Worm (Caenorhabditis elegans) whole organism, late embryonic: Measurements from ENCODE around the gene F36H5.13.

Experiments used
- F13H6.1 ChIP-seq: sonication (generic microtip); optimal IDR thresholded peaks from 2 replicates; lab custom pipeline; 2016; ENCODE audit warnings: missing genetic modification characterization, missing compliant biosample characterization
- K02D7.2 ChIP-seq: sonication (generic microtip); optimal IDR thresholded peaks from 2 replicates; lab custom pipeline; 2017; ENCODE audit warnings: mild to moderate bottlenecking, missing genetic modification characterization, missing compliant biosample characterization
- T23F11.4 ChIP-seq: fragments of 200-800 bp; sonication (Bioruptor generic); optimal IDR thresholded peaks from 2 replicates; lab custom pipeline; 2018; ENCODE audit warnings: mild to moderate bottlenecking, missing genetic modification characterization, missing compliant biosample characterization
- Y22D7AL.16 ChIP-seq: sonication (generic microtip); optimal IDR thresholded peaks from 2 replicates; lab custom pipeline; 2016; ENCODE audit warnings: missing genetic modification characterization, missing compliant biosample characterization
- ceh-18 ChIP-seq: sonication (generic microtip); optimal IDR thresholded peaks from 2 replicates; lab custom pipeline; 2016; ENCODE audit warnings: missing genetic modification characterization, missing compliant biosample characterization
- ceh-2 ChIP-seq: sonication (generic microtip); optimal IDR thresholded peaks from 2 replicates; lab custom pipeline; 2016; ENCODE audit warnings: missing genotype, missing genetic modification characterization, missing compliant biosample characterization
- ceh-22 ChIP-seq: sonication (generic microtip); optimal IDR thresholded peaks from 2 replicates; lab custom pipeline; 2017; ENCODE audit warnings: missing biosample characterization, missing genetic modification characterization
- ceh-24 ChIP-seq: sonication (generic microtip); optimal IDR thresholded peaks from 2 replicates; lab custom pipeline; 2016; ENCODE audit warnings: mild to moderate bottlenecking, missing genetic modification characterization, missing compliant biosample characterization
- ceh-30 ChIP-seq: fragments of 150-350 bp; optimal IDR thresholded peaks from 2 replicates; lab custom pipeline; 2014; ENCODE audit warnings: missing biosample characterization, missing genetic modification characterization
- ceh-31 ChIP-seq: sonication (generic microtip); optimal IDR thresholded peaks from 2 replicates; lab custom pipeline; 2016; ENCODE audit warnings: missing genetic modification characterization, missing compliant biosample characterization
- ceh-34 ChIP-seq: sonication (generic microtip); optimal IDR thresholded peaks from 2 replicates; lab custom pipeline; 2016; ENCODE audit warnings: mild to moderate bottlenecking, missing genetic modification characterization, missing compliant biosample characterization
- ceh-6 ChIP-seq: fragments of 200-800 bp; sonication (Bioruptor generic); optimal IDR thresholded peaks from 2 replicates; lab custom pipeline; 2018; ENCODE audit warnings: mild to moderate bottlenecking, missing genetic modification characterization, missing compliant biosample characterization
- ceh-9 ChIP-seq: sonication (generic microtip); optimal IDR thresholded peaks from 2 replicates; lab custom pipeline; 2016; ENCODE audit warnings: mild to moderate bottlenecking, missing genetic modification characterization, inconsistent platforms, missing compliant biosample characterization
- che-1 ChIP-seq: sonication (generic microtip); optimal IDR thresholded peaks from 2 replicates; lab custom pipeline; 2016; ENCODE audit warnings: mild to moderate bottlenecking, missing genetic modification characterization, missing compliant biosample characterization
- dve-1 ChIP-seq: sonication (generic microtip); optimal IDR thresholded peaks from 2 replicates; lab custom pipeline; 2017; ENCODE audit warnings: antibody characterized with exemption, mild to moderate bottlenecking, missing genetic modification characterization, missing compliant biosample characterization
- elt-2 ChIP-seq: sonication (generic microtip); optimal IDR thresholded peaks from 2 replicates; lab custom pipeline; 2016; ENCODE audit warnings: missing genetic modification reagents, missing genetic modification characterization, missing compliant biosample characterization
- eyg-1 ChIP-seq: sonication (generic microtip); optimal IDR thresholded peaks from 2 replicates; lab custom pipeline; 2016; ENCODE audit warnings: missing genotype, missing genetic modification characterization, missing compliant biosample characterization
- fkh-10 ChIP-seq: fragments of 150-350 bp; optimal IDR thresholded peaks from 2 replicates; lab custom pipeline; 2014; ENCODE audit warnings: missing biosample characterization, missing genetic modification reagents, missing genetic modification characterization
- gmeb-2 ChIP-seq: sonication (generic microtip); optimal IDR thresholded peaks from 2 replicates; lab custom pipeline; 2016; ENCODE audit warnings: missing genetic modification characterization, inconsistent platforms, missing compliant biosample characterization
- hlh-6 ChIP-seq: sonication (generic microtip); optimal IDR thresholded peaks from 2 replicates; lab custom pipeline; 2016; ENCODE audit warnings: missing genotype, missing genetic modification characterization, missing compliant biosample characterization
- hlh-8 ChIP-seq: sonication (generic microtip); optimal IDR thresholded peaks from 2 replicates; lab custom pipeline; 2016; ENCODE audit warnings: missing genotype, missing genetic modification characterization, missing compliant biosample characterization
- lin-11 ChIP-seq: fragments of 200-800 bp; sonication (Bioruptor generic); optimal IDR thresholded peaks from 2 replicates; lab custom pipeline; 2018; ENCODE audit warnings: mild to moderate bottlenecking, missing genetic modification characterization, missing compliant biosample characterization
- mec-3 ChIP-seq: sonication (generic microtip); optimal IDR thresholded peaks from 2 replicates; lab custom pipeline; 2016; ENCODE audit warnings: borderline replicate concordance, missing genetic modification characterization, missing compliant biosample characterization
- nfya-1 ChIP-seq: sonication (generic microtip); optimal IDR thresholded peaks from 2 replicates; lab custom pipeline; 2017; ENCODE audit warnings: missing genetic modification characterization, mild to moderate bottlenecking, missing compliant biosample characterization, antibody characterized with exemption, moderate library complexity
- nhr-11 ChIP-seq: fragments of 150-350 bp; optimal IDR thresholded peaks from 2 replicates; lab custom pipeline; 2014; ENCODE audit warnings: missing biosample characterization, missing genetic modification characterization
- pag-3 ChIP-seq: sonication (generic microtip); optimal IDR thresholded peaks from 2 replicates; lab custom pipeline; 2016; ENCODE audit warnings: missing compliant biosample characterization, missing genetic modification characterization, borderline replicate concordance
- pat-9 ChIP-seq: fragments of 200-800 bp; sonication (Bioruptor generic); optimal IDR thresholded peaks from 2 replicates; lab custom pipeline; 2018; ENCODE audit warnings: mild to moderate bottlenecking, missing genetic modification characterization, moderate library complexity, missing compliant biosample characterization
- pax-1 ChIP-seq: fragments of 150-350 bp; optimal IDR thresholded peaks from 2 replicates; lab custom pipeline; 2014; ENCODE audit warnings: missing biosample characterization, missing genetic modification characterization
- ref-2 ChIP-seq: sonication (generic microtip); optimal IDR thresholded peaks from 2 replicates; lab custom pipeline; 2016; ENCODE audit warnings: missing genetic modification characterization, missing compliant biosample characterization
- rnt-1 ChIP-seq: sonication (generic microtip); optimal IDR thresholded peaks from 2 replicates; lab custom pipeline; 2016; ENCODE audit warnings: missing genetic modification characterization, missing compliant biosample characterization
- sdc-2 ChIP-seq: sonication (generic microtip); optimal IDR thresholded peaks from 2 replicates; lab custom pipeline; 2016; ENCODE audit warnings: missing genotype, missing genetic modification characterization, missing compliant biosample characterization
- tbx-2 ChIP-seq: sonication (generic microtip); optimal IDR thresholded peaks from 2 replicates; lab custom pipeline; 2016; ENCODE audit warnings: missing genetic modification characterization, missing compliant biosample characterization
- tbx-7 ChIP-seq: sonication (generic microtip); optimal IDR thresholded peaks from 2 replicates; lab custom pipeline; 2016; ENCODE audit warnings: missing genotype, missing genetic modification characterization, missing compliant biosample characterization
- unc-3 ChIP-seq, 2 experiments: fragments of 200-800 bp in 1 of 2; sonication (Bioruptor generic) in 1 of 2; sonication (generic microtip) in 1 of 2; conservative IDR thresholded peaks in 1 of 2; optimal IDR thresholded peaks in 1 of 2; 2 replicates each; pipeline versions ENCODE4 v1.3.6 to Lab custom; 2016 to 2022; ENCODE audit warnings: missing compliant biosample characterization in 2 of 2, missing genetic modification characterization in 2 of 2, missing genetic modification reagents in 1 of 2
- unc-42 ChIP-seq: sonication (generic microtip); optimal IDR thresholded peaks from 2 replicates; lab custom pipeline; 2016; ENCODE audit warnings: missing genotype, missing genetic modification characterization, missing compliant biosample characterization
- unc-55 ChIP-seq: sonication (generic microtip); optimal IDR thresholded peaks from 2 replicates; lab custom pipeline; 2017; ENCODE audit warnings: missing biosample characterization, missing genetic modification reagents, missing genetic modification characterization
- unc-86 ChIP-seq: sonication (generic microtip); optimal IDR thresholded peaks from 2 replicates; lab custom pipeline; 2016; ENCODE audit warnings: missing genetic modification characterization, missing compliant biosample characterization
- zip-5 ChIP-seq: sonication (generic microtip); optimal IDR thresholded peaks from 2 replicates; lab custom pipeline; 2016; ENCODE audit warnings: missing genetic modification characterization, missing compliant biosample characterization

F36H5.13 gene

DNA sequence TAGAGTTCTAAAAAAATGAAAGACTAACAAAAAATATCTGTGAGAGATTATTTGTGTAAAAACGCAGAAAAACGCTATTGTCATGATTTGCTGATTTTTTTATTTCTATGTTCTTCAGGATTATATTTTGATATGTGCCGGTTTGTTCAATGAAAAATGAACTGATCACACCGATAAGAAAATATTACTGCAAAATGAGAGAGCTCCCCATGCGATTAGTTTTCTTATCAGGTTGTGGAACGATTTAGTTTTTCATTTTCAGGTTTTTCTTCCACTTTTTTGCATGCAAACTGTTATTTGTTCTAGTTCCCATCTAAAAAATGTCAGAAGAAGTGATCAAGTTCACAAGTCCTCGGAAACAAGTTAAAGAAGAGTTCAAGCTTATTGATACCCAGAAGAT, 22.1 kb downstream of the F36H5.13 start, which contains the start of gene btb-9:
Gene btb-9 (plus strand): TSS at position 254 of the 400 bp plus-strand sequence.
- TF ChIP-seq ceh-31 (no peak), tbx-2 (tag; lab: Kevin White, UChicago) (no peak), pat-9 (tag; lab: Kevin White, UChicago) (no peak)
- TF ChIP-seq, all 69 proteins: peak for 0

DNA sequence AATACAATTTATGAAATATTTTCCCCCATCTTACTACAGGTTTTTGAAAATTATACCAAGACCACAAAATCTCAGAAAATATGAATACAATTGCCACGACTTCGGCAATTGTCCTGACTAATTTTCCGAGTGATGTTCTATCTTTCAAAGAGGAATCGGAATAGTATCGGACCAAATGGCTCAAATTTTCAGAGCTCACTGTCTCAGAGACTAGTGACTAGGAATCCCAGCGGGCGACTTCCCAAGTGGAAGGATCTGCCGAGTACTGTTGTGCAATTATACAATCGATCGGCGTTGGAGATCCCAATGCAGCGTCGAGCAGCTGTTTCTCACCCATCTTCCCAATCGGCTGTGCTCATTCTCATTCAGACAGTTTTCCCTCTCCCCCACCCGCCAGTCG, 24.6 kb downstream of the F36H5.13 start, which contains the start of gene F45C12.17:
Gene F45C12.17 (plus strand): TSS at position 377 of the 400 bp plus-strand sequence.
- TF ChIP-seq nfya-1 (no peak), eyg-1 (no peak), unc-55 (GFP tag; lab: Kevin White, UChicago) (no peak), hlh-8 (tag; lab: Kevin White, UChicago) (no peak), ref-2 (tag; lab: Kevin White, UChicago) (no peak), F13H6.1 (tag; lab: Kevin White, UChicago) (no peak), Y22D7AL.16 (tag; lab: Kevin White, UChicago) (no peak), unc-86 (no peak), gmeb-2 (no peak), K02D7.2 (tag; lab: Kevin White, UChicago) (no peak), unc-42 (tag; lab: Kevin White, UChicago) (no peak), hlh-6 (tag; lab: Kevin White, UChicago) (no peak), zip-5 (tag; lab: Kevin White, UChicago) (no peak)

DNA sequence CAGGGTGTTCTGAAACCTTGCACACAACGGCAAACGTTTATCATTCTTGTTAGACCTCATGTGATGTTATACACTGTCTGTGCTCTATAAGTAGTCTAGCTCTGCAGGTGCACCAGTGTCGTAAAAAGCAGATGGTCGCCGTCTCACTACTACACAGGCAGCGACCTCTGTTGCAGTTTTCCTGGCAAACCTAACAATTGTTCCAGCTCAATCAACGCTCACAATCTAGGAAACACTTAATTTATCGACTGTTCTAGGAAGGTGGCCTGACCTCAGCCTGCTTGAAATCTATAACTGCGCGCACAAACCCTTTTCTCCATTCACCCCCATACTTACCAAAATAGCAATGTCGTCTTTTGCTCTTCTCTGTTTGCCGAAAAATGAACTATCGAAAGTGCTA, 26.0 kb downstream of the F36H5.13 start, which contains the start of gene fbxb-11:
Gene fbxb-11 (plus strand): TSS at position 301 of the 400 bp plus-strand sequence.
- TF ChIP-seq ceh-24 (tag; lab: Kevin White, UChicago), result no peak
- no peak for TF ChIP-seq ceh-22 (tag; lab: Kevin White, UChicago)

DNA sequence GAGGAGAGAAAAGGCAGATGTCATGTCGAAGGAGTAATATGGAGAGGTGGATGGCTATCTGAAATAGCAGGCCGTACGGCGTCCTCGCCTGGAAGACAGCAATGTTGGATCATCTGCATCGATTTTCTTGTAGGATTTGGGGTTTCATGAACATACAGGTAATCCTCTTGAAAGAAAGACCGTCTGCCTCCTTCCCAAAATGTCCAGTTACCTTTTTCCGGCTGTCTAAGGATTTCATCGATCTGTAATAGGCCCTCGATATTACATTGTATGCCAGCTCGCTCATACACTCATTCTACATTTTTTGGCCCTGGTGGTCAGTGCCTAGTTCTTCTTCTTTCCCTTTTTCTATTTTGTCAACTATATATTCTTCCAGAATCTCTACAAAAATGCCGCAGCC, 27.9 kb downstream of the F36H5.13 start, which contains the start of the genes fbxb-5 and btb-8:
Gene fbxb-5 (minus strand): TSS at position 101 of the 400 bp plus-strand sequence.
Gene btb-8 (plus strand): TSS at position 377 of the 400 bp plus-strand sequence.
- TF ChIP-seq unc-42 (tag; lab: Kevin White, UChicago), result no peak

DNA sequence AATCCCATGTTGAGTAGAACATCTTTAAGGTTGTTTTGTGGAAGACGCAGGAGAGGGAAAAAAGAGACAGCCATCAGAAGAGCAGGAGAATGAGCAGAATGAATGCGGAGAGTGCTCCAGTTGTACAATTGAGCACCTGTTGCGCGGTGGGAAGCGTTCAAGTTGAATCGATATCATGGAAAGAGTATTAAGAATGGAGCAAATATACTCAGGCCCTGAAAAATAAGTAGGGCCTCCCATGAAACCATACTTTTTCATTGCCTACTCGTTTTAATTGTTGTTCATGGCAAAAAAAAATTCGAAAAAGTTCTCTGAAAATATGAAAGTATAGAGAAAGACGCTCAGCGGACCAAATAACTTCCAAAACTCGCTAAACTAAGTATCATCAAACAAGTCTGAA, 31.2 kb downstream of the F36H5.13 start, which contains the start of gene fbxb-48:
Gene fbxb-48 (minus strand): TSS at position 101 of the 400 bp plus-strand sequence.
- TF ChIP-seq lin-11 (tag; lab: Kevin White, UChicago) (no peak), ceh-9 (tag; lab: Kevin White, UChicago) (no peak), che-1 (tag; lab: Kevin White, UChicago) (no peak)

DNA sequence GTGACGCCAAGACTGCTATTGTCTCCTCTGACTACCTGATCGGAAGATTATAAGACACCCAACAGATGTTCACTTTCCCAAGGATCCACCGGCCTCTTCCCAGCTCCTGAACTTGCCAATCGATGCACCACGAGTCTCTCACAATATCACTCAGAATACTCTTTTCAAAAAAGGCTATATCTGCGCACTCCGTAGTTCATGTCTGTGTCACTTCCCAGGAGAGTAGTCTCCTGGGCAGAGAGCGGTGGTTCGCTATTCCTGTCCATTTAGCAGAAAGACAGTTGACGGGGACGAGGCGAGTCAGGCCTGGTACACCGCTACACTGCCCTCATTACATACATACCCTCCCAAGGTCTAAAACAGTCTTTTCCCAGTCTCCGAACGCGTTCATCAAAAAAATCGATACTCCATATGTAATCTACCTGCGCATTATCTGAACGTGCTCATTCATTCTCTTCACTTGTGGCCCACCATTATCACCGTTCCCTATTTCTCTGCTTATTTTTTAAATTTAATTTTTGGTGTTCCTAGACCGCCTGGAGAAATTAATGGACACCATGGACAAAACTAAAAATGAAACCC, 35.5 kb downstream of the F36H5.13 start, which contains the start of gene btb-6:
Gene btb-6 (plus strand): TSS at position 532 of the 582 bp plus-strand sequence.
- TF ChIP-seq unc-55 (GFP tag; lab: Kevin White, UChicago) (no peak), pag-3 (tag; lab: Kevin White, UChicago) (no peak), dve-1 (no peak), T23F11.4 (no peak), ceh-6 (GFP tag; lab: Kevin White, UChicago) (no peak), sdc-2 (tag; lab: Kevin White, UChicago) (no peak), che-1 (tag; lab: Kevin White, UChicago) (no peak), zip-5 (tag; lab: Kevin White, UChicago) (no peak), pat-9 (tag; lab: Kevin White, UChicago) (no peak), ceh-22 (tag; lab: Kevin White, UChicago) (no peak), ceh-18 (no peak), elt-2 (tag; lab: Kevin White, UChicago) (no peak)

DNA sequence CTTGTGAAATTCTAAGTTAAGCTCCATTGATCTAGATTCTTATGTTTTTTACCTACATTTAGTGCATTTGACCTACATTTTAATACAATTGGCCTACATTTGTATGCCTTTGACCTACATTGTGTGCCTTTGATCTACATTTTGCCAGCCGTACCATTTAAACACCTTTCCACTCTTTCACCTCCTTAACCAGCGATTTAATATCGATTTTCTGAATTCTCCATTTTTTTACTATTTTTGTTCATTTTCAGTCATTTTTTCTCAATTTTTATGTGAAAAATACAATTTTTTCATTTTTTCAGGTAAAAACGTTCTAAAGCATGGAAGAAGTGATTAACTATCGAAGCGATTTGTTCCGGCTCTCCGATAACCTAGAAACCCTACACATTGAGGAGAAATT, 37.4 kb downstream of the F36H5.13 start, which contains the start of gene btb-7:
Gene btb-7 (plus strand): TSS at position 301 of the 400 bp plus-strand sequence.
- TF ChIP-seq unc-86 (no peak), rnt-1 (tag; lab: Kevin White, UChicago) (no peak), ceh-2 (tag; lab: Kevin White, UChicago) (no peak), tbx-7 (no peak), unc-3 (GFP tag; conservative IDR thresholded peaks at IDR 0.05; lab: Robert Waterston, UW) (no peak), unc-3 (tag; optimal IDR thresholded peaks at IDR 0.05; lab: Kevin White, UChicago) (no peak), mec-3 (no peak), fkh-10 (no peak), pax-1 (tag; lab: Kevin White, UChicago) (no peak), ceh-24 (tag; lab: Kevin White, UChicago) (no peak), F13H6.1 (tag; lab: Kevin White, UChicago) (no peak), ceh-30 (no peak), ceh-22 (tag; lab: Kevin White, UChicago) (no peak), ceh-6 (GFP tag; lab: Kevin White, UChicago) (no peak), ceh-34 (tag; lab: Kevin White, UChicago) (no peak), nhr-11 (tag; lab: Kevin White, UChicago) (no peak), elt-2 (tag; lab: Kevin White, UChicago) (no peak)
